Worm (Caenorhabditis elegans) whole organism, L1 larva: ENCODE data around the gene ZK666.15.

Experiments
- hlh-17 ChIP-seq: fragments of 200-800 bp; sonication (Bioruptor generic); optimal IDR thresholded peaks from 2 replicates; lab custom pipeline; 2018; ENCODE audit warnings: missing genetic modification characterization, mild to moderate bottlenecking, missing compliant biosample characterization, moderate library complexity, borderline replicate concordance
- lin-15B ChIP-seq: fragments of 150-350 bp; sonication (generic microtip); optimal IDR thresholded peaks from 3 replicates; lab custom pipeline; 2014; ENCODE audit warnings: missing biosample characterization, missing genetic modification characterization
- nhr-11 ChIP-seq: fragments of 150-350 bp; optimal IDR thresholded peaks from 2 replicates; lab custom pipeline; 2014; ENCODE audit warnings: missing biosample characterization, missing genetic modification characterization
- nhr-12 ChIP-seq: sonication (generic microtip); optimal IDR thresholded peaks from 2 replicates; lab custom pipeline; 2017; ENCODE audit warnings: missing biosample characterization, missing genetic modification characterization
- pag-3 ChIP-seq: sonication (generic microtip); optimal IDR thresholded peaks from 2 replicates; lab custom pipeline; 2017; ENCODE audit warnings: missing genetic modification characterization, mild to moderate bottlenecking, missing compliant biosample characterization, antibody characterized with exemption, borderline replicate concordance; ENCODE audit not compliant: insufficient read depth
- unc-62 ChIP-seq: fragments of 150-350 bp; optimal IDR thresholded peaks from 2 replicates; lab custom pipeline; 2014; ENCODE audit warnings: missing biosample characterization, missing genetic modification reagents, missing genetic modification characterization

ce11 chrII:10437840-10438239, 49.0 kb upstream of the ZK666.15 start:
- TF ChIP-seq pag-3 (tag; lab: Kevin White, UChicago) (no peak), nhr-12 (tag; lab: Kevin White, UChicago) (no peak), unc-62 (GFP tag; lab: Kevin White, UChicago) (no peak), lin-15B (tag; lab: Kevin White, UChicago) (no peak), hlh-17 (GFP tag; lab: Kevin White, UChicago) (no peak), nhr-11 (tag; lab: Kevin White, UChicago) (no peak)
